Fruit fly (Drosophila melanogaster): ENCODE measurements around the gene CG32201.
A peak's percentile ranks its signal among the peaks of the same experiment; 100 is the strongest.

CG32201 gene

dm6 chr3L:18625786-18626185, 16.4 kb downstream of the CG32201 start, which contains the start of gene MYPT-75D (continued):
- TF ChIP-seq MESR4 (GFP tag; optimal IDR thresholded peaks at IDR 0.05) (peak; percentile 34), lov (optimal IDR thresholded peaks at IDR 0.05) (no peak), lov (GFP tag; IDR thresholded peaks at IDR 0.05) (no peak), CG10321 (GFP tag; IDR thresholded peaks at IDR 0.05) (no peak), h (optimal IDR thresholded peaks at IDR 0.05) (no peak), CG17385 (GFP tag; optimal IDR thresholded peaks at IDR 0.05) (peak; percentile 52), grau (tag; optimal IDR thresholded peaks at IDR 0.05) (peak; percentile 27), CG15601 (tag; optimal IDR thresholded peaks at IDR 0.05) (peak; percentile 30), fru (optimal IDR thresholded peaks at IDR 0.05) (no peak), pnt (GFP tag; optimal IDR thresholded peaks at IDR 0.05) (no peak), ham (GFP tag; IDR thresholded peaks at IDR 0.05) (no peak), CG14667 (GFP tag; IDR thresholded peaks at IDR 0.05) (no peak), Max (GFP tag; optimal IDR thresholded peaks at IDR 0.05) (no peak), MBD-R2 (GFP tag; IDR thresholded peaks at IDR 0.05) (peak; percentile 36), Doc3 (GFP tag; IDR thresholded peaks at IDR 0.05; ENCODE audit: partially characterized antibody) (peak; percentile 92), hbn (GFP tag; IDR thresholded peaks at IDR 0.05; ENCODE audit: partially characterized antibody) (peak; percentile 93), CG31224 (GFP tag; IDR thresholded peaks at IDR 0.05) (no peak), CG13775 (GFP tag; optimal IDR thresholded peaks at IDR 0.05) (no peak), CG34224 (GFP tag; IDR thresholded peaks at IDR 0.05; ENCODE audit: partially characterized antibody) (peak; percentile 98), CG10366 (GFP tag; IDR thresholded peaks at IDR 0.05) (no peak), prd (optimal IDR thresholded peaks at IDR 0.05) (no peak), prd (GFP tag; IDR thresholded peaks at IDR 0.05) (0 out of 3 replicates have a peak, but pooled peaks have one; percentile 11), CG17359 (tag; optimal IDR thresholded peaks at IDR 0.05) (peak; percentile 35), Camta (GFP tag; optimal IDR thresholded peaks at IDR 0.05) (peak; percentile 29), crc (GFP tag; optimal IDR thresholded peaks at IDR 0.05) (no peak), Drgx (GFP tag; IDR thresholded peaks at IDR 0.05) (no peak), HLH3B (GFP tag; IDR thresholded peaks at IDR 0.05) (peak; percentile 43; the same call in 1 of the 2 replicates), CG12219 (GFP tag; optimal IDR thresholded peaks at IDR 0.05) (peak; percentile 32), CG13287 (GFP tag; IDR thresholded peaks at IDR 0.05; ENCODE audit: partially characterized antibody) (peak; percentile 95), wdn (GFP tag; IDR thresholded peaks at IDR 0.05) (no peak), org-1 (GFP tag; optimal IDR thresholded peaks at IDR 0.05) (no peak), ap (GFP tag; IDR thresholded peaks at IDR 0.05) (no peak), E2f1 (GFP tag; IDR thresholded peaks at IDR 0.05) (no peak), ac (GFP tag; optimal IDR thresholded peaks at IDR 0.05) (peak; percentile 26), fd64A (GFP tag; optimal IDR thresholded peaks at IDR 0.05) (no peak), CG14710 (tag; optimal IDR thresholded peaks at IDR 0.05) (peak; percentile 51), Rx (GFP tag; IDR thresholded peaks at IDR 0.05) (no peak), CG4424 (GFP tag; optimal IDR thresholded peaks at IDR 0.05) (no peak), CG14014 (GFP tag; IDR thresholded peaks at IDR 0.05) (no peak), zfh1 (GFP tag; IDR thresholded peaks at IDR 0.05) (no peak), shn (GFP tag; optimal IDR thresholded peaks at IDR 0.05) (no peak), Hsf (GFP tag; optimal IDR thresholded peaks at IDR 0.05) (no peak), CG12299 (tag; optimal IDR thresholded peaks at IDR 0.05) (peak; percentile 22), MTF-1 (GFP tag; optimal IDR thresholded peaks at IDR 0.05; ENCODE audit: borderline replicate concordance) (peak; percentile 30), exex (tag; optimal IDR thresholded peaks at IDR 0.05) (peak; percentile 39), z (GFP tag; IDR thresholded peaks at IDR 0.05) (no peak), CG12744 (GFP tag; optimal IDR thresholded peaks at IDR 0.05) (no peak), CTCF (GFP tag; optimal IDR thresholded peaks at IDR 0.05) (no peak), Bdp1 (GFP tag; optimal IDR thresholded peaks at IDR 0.05) (no peak), Fer3 (tag; optimal IDR thresholded peaks at IDR 0.05) (peak; percentile 0), Sin3A (optimal IDR thresholded peaks at IDR 0.05) (no peak), sqz (GFP tag; optimal IDR thresholded peaks at IDR 0.05) (no peak), CG8478 (optimal IDR thresholded peaks at IDR 0.05) (no peak), Dek (tag; optimal IDR thresholded peaks at IDR 0.05) (no peak), Bgb (GFP tag; IDR thresholded peaks at IDR 0.05; ENCODE audit: partially characterized antibody) (peak; percentile 94)
